Worm (Caenorhabditis elegans) whole organism, early embryonic: ENCODE data around the gene F36H12.10.
"Not testable (repeated sequence)": the region's sequence is repeated elsewhere in the genome, so short reads cannot be mapped to it uniquely, and the experiment has no call there.

Experiments used
- B0310.2 ChIP-seq: sonication (generic microtip); optimal IDR thresholded peaks from 2 replicates; lab custom pipeline; 2016; ENCODE audit warnings: mild to moderate bottlenecking, missing genetic modification characterization, missing compliant biosample characterization
- F13C5.2 ChIP-seq: sonication (generic microtip); optimal IDR thresholded peaks from 2 replicates; lab custom pipeline; 2017; ENCODE audit warnings: mild to moderate bottlenecking, missing genetic modification characterization, inconsistent platforms, missing compliant biosample characterization
- aly-1 ChIP-seq: sonication (generic microtip); optimal IDR thresholded peaks from 2 replicates; lab custom pipeline; 2016; ENCODE audit warnings: missing genetic modification characterization, missing compliant biosample characterization
- ama-1 ChIP-seq: fragments of 150-350 bp; optimal IDR thresholded peaks from 2 replicates; lab custom pipeline; 2014
- ceh-13 ChIP-seq: fragments of 200-800 bp; sonication (Bioruptor generic); optimal IDR thresholded peaks from 2 replicates; lab custom pipeline; 2018; ENCODE audit warnings: mild to moderate bottlenecking, missing genetic modification characterization, missing compliant biosample characterization
- ceh-36 ChIP-seq: sonication (generic microtip); optimal IDR thresholded peaks from 2 replicates; lab custom pipeline; 2016; ENCODE audit warnings: missing genetic modification characterization, inconsistent platforms, missing compliant biosample characterization
- ets-7 ChIP-seq: sonication (generic microtip); optimal IDR thresholded peaks from 2 replicates; lab custom pipeline; 2016; ENCODE audit warnings: missing genotype, missing genetic modification characterization, missing compliant biosample characterization
- flt-1 ChIP-seq: fragments of 200-800 bp; sonication (Bioruptor generic); IDR thresholded peaks from 2 replicates; pipeline ENCODE4 v1.3.6; 2022; ENCODE audit warnings: missing genetic modification characterization, missing compliant biosample characterization
- hmbx-1 ChIP-seq: sonication (generic microtip); optimal IDR thresholded peaks from 2 replicates; lab custom pipeline; 2016; ENCODE audit warnings: mild to moderate bottlenecking, missing genetic modification characterization, missing compliant biosample characterization
- hmg-4 ChIP-seq: fragments of 200-800 bp; sonication (Bioruptor generic); optimal IDR thresholded peaks from 2 replicates; lab custom pipeline; 2018; ENCODE audit warnings: mild to moderate bottlenecking, missing genetic modification characterization, missing compliant biosample characterization
- hnd-1 ChIP-seq: sonication (generic microtip); optimal IDR thresholded peaks from 2 replicates; lab custom pipeline; 2016; ENCODE audit warnings: missing genetic modification characterization, missing compliant biosample characterization
- pes-1 ChIP-seq: fragments of 200-800 bp; sonication (Bioruptor generic); IDR thresholded peaks from 2 replicates; pipeline ENCODE4 v1.3.6; 2022; ENCODE audit warnings: missing genetic modification reagents, missing genetic modification characterization, missing compliant biosample characterization
- scrt-1 ChIP-seq: fragments of 200-800 bp; sonication (Bioruptor generic); IDR thresholded peaks from 2 replicates; pipeline ENCODE4 v1.3.6; 2022; ENCODE audit warnings: missing genetic modification characterization, missing compliant biosample characterization
- sea-1 ChIP-seq: fragments of 200-800 bp; sonication (Bioruptor generic); conservative IDR thresholded peaks from 2 replicates; pipeline ENCODE4 v1.3.6; 2022; ENCODE audit warnings: missing genetic modification characterization, missing compliant biosample characterization
- tbx-11 ChIP-seq: fragments of 200-800 bp; sonication (Bioruptor generic); IDR thresholded peaks from 2 replicates; pipeline ENCODE4 v1.3.6; 2022; ENCODE audit warnings: missing genetic modification characterization, missing compliant biosample characterization
- tbx-37 ChIP-seq: fragments of 200-800 bp; sonication (Bioruptor generic); conservative IDR thresholded peaks from 2 replicates; pipeline ENCODE4 v1.3.6; 2022; ENCODE audit warnings: missing genetic modification reagents, missing genetic modification characterization, missing compliant biosample characterization
- tra-4 ChIP-seq: sonication (generic microtip); optimal IDR thresholded peaks from 2 replicates; lab custom pipeline; 2017; ENCODE audit warnings: missing genetic modification characterization, missing compliant biosample characterization

The F36H12.10 gene

DNA sequence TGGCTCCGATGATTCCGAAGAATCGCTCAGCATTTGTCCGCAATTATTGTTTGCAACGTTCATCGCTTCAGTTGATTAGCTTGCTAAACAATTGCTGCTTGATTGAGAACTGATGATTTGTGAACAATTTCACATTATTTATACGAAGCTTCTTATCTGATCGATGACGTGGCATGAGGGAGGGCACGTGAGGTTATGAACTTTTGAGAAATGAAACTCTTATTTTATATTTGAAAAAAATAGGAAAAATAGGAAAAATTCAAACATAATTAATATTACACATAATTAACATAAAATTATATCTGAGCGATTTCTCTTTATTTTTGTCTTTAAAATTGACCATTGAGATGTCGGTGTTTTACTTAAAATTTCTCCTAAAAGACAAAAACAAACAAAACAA, at the start of gene F36H12.10:
Gene F36H12.10, minus strand, starts transcription at position 101 of the 400 bp plus-strand sequence.
- not testable (repeated sequence) for TF ChIP-seq flt-1 (GFP tag; lab: Robert Waterston, UW); tbx-11 (GFP tag; lab: Robert Waterston, UW); tra-4 (tag; lab: Kevin White, UChicago)

DNA sequence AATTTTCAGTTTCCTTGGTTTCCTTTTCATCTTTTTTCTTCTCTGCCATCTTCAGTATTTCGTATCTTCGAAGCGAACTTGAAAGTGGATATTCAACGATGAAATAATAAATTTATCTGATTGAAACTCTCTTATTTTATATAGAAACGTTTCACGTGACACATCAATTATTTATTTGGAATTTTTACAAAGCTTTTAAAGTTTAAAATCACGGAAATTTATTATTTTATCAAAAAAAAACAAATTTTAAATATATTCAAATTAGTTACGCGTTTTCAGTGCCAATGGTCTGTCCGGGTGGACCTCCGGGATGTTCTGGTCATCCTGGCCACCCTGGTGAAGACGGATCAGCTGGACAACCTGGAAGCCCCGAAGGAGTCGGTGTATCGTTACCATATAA, 48.5 kb upstream of the F36H12.10 start, which contains the start of gene ZK354.7:
Gene ZK354.7, minus strand, starts transcription at position 101 of the 400 bp plus-strand sequence.
- no peak for TF ChIP-seq ama-1
- no peak for TF ChIP-seq tbx-37 (GFP tag; lab: Robert Waterston, UW)
- TF ChIP-seq aly-1 (tag; lab: Kevin White, UChicago): no peak
- TF ChIP-seq hmg-4 (GFP tag; lab: Kevin White, UChicago): no peak
- no peak for TF ChIP-seq scrt-1 (GFP tag; lab: Robert Waterston, UW)
- no peak for TF ChIP-seq hmbx-1
- TF ChIP-seq pes-1 (GFP tag; lab: Robert Waterston, UW): no peak
- no peak for TF ChIP-seq hnd-1 (tag; lab: Kevin White, UChicago)
- no peak for TF ChIP-seq tra-4 (tag; lab: Kevin White, UChicago)
- TF ChIP-seq B0310.2 (tag; lab: Kevin White, UChicago): no peak

DNA sequence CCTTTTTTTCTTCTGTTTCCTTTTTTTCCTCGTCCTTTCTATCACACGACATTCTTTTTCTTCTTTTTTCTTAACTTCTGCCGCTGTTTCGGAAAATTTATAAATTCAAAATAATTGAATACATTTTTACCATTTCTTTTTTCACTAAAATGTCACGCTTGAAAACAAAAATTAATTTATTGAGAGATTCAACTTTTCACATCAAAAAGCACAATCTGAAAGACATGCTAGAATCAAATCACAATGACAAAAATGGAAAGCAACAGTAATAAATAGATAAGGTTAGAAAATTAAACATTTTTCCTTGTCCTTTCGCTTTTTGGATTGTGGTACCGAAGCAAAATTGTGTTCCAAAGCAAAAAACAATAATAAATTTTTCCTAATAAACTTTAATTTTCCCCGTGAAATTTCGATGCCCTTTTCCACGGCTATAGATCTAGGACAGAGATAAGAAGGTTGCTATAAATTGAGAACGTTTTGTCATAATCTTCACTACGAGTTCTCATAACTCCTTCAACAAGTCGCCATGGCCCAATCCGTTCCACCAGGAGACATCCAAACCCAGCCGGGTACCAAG, 42.9 kb upstream of the F36H12.10 start, which contains the start of the genes ZK354.6 and msp-113:
Gene ZK354.6, minus strand, starts transcription at position 101 of the 577 bp plus-strand sequence.
Gene msp-113, plus strand, starts transcription at position 527 of the 577 bp plus-strand sequence.
- TF ChIP-seq F13C5.2 (tag; lab: Kevin White, UChicago) (no peak), aly-1 (tag; lab: Kevin White, UChicago) (no peak), flt-1 (GFP tag; lab: Robert Waterston, UW) (no peak), tbx-11 (GFP tag; lab: Robert Waterston, UW) (no peak), ceh-36 (tag; lab: Kevin White, UChicago) (no peak), hmbx-1 (no peak), scrt-1 (GFP tag; lab: Robert Waterston, UW) (no peak), B0310.2 (tag; lab: Kevin White, UChicago) (no peak), pes-1 (GFP tag; lab: Robert Waterston, UW) (no peak), ets-7 (no peak), ama-1 (no peak), tra-4 (tag; lab: Kevin White, UChicago) (no peak), tbx-37 (GFP tag; lab: Robert Waterston, UW) (no peak), sea-1 (no peak)

DNA sequence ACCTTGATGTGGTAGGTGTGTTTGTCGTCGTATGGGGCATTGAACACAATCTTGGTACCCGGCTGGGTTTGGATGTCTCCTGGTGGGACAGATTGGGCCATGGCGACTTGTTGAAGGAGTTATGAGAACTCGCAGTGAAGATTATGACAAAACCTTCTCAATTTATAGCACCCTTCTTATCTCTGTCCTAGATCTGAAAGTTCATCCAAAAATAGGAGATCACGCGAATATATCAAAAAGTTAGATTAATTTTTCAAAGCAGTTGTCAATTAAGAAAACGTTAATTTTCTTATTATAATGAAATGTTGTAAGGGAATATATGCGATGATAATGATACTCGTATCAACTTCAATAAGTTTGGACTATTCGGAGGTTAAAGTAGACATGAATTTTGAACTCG, 40.7 kb upstream of the F36H12.10 start, which contains the start of gene msp-51:
Gene msp-51, minus strand, starts transcription at position 101 of the 400 bp plus-strand sequence.
- TF ChIP-seq F13C5.2 (tag; lab: Kevin White, UChicago); aly-1 (tag; lab: Kevin White, UChicago); hmg-4 (GFP tag; lab: Kevin White, UChicago): not testable (repeated sequence)

DNA sequence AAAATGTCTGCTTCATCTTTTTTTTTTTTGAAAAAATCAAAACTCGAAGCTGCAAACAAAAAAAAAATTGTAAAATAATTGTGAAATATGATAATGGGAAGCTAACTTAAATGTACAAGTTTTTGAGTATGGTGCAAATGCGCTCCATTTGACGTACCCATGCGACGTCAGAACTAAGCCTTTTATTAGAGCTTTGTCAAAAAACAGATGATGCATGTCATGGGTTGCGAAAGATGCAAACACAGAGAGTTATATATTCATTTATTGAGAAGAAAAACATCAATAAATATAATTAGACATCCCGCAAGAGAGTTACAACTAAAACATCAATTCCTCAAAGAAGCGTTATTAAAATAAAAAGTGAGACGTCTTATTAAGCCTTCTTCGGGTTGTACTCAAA, 39.9 kb upstream of the F36H12.10 start:
- TF ChIP-seq tbx-11 (GFP tag; lab: Robert Waterston, UW) (no peak), sea-1 (no peak), aly-1 (tag; lab: Kevin White, UChicago) (no peak), flt-1 (GFP tag; lab: Robert Waterston, UW) (no peak), B0310.2 (tag; lab: Kevin White, UChicago) (no peak), ama-1 (no peak), hmg-4 (GFP tag; lab: Kevin White, UChicago) (no peak), tra-4 (tag; lab: Kevin White, UChicago) (no peak), ceh-13 (GFP tag; lab: Kevin White, UChicago) (no peak), pes-1 (GFP tag; lab: Robert Waterston, UW) (no peak), tbx-37 (GFP tag; lab: Robert Waterston, UW) (no peak), hnd-1 (tag; lab: Kevin White, UChicago) (no peak)

DNA sequence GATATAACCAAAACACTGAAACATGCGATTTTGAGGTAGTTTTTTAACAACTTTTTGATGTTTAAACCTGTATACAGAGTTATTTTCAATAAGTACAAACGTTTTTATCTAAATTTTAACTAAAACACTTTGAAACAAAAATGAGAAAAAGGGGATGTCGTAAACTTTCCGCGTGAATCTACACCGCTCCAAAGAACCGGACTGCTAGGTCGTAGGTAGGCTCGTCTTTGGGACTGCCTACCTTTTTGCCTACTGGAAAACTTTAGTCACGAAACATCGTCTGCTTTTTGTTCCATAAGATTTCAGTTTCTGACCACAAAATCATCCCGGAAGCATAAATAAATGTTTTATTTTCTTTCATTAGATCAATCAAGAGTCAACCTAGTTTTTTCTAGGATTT, 36.6 kb upstream of the F36H12.10 start:
- no peak for TF ChIP-seq flt-1 (GFP tag; lab: Robert Waterston, UW)
- no peak for TF ChIP-seq aly-1 (tag; lab: Kevin White, UChicago)
- no peak for TF ChIP-seq hmbx-1
- TF ChIP-seq ceh-36 (tag; lab: Kevin White, UChicago): no peak
- no peak for TF ChIP-seq tbx-37 (GFP tag; lab: Robert Waterston, UW)
- no peak for TF ChIP-seq tbx-11 (GFP tag; lab: Robert Waterston, UW)
- no peak for TF ChIP-seq pes-1 (GFP tag; lab: Robert Waterston, UW)
- TF ChIP-seq ama-1: no peak
- TF ChIP-seq hnd-1 (tag; lab: Kevin White, UChicago): no peak
- TF ChIP-seq hmg-4 (GFP tag; lab: Kevin White, UChicago): no peak
- no peak for TF ChIP-seq tra-4 (tag; lab: Kevin White, UChicago)
- TF ChIP-seq scrt-1 (GFP tag; lab: Robert Waterston, UW): no peak
- no peak for TF ChIP-seq sea-1
- no peak for TF ChIP-seq F13C5.2 (tag; lab: Kevin White, UChicago)

DNA sequence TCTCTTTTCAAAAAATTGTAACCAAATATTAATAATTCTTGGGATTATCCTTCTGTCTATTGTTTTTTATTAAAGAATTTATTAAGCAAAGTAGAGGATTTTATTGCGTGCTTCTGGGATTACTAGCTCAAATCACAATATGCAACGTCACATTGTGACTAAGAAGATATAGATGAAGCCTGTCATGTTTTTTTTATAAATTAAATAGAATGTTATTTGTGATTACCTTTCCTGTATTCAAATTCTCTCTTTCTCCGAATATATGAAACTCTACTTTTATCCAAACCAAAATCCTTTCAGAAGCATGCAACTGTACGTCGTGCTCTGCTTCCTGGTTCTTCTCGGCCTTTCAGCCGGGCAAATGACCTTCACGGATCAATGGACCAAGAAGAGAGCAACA, 36.0 kb upstream of the F36H12.10 start, which contains the start of gene nlp-47:
Gene nlp-47, plus strand, starts transcription at position 301 of the 400 bp plus-strand sequence.
- TF ChIP-seq ceh-13 (GFP tag; lab: Kevin White, UChicago) (no peak), pes-1 (GFP tag; lab: Robert Waterston, UW) (no peak), B0310.2 (tag; lab: Kevin White, UChicago) (no peak), aly-1 (tag; lab: Kevin White, UChicago) (no peak), ets-7 (no peak), ama-1 (no peak), tbx-11 (GFP tag; lab: Robert Waterston, UW) (no peak), hnd-1 (tag; lab: Kevin White, UChicago) (no peak), scrt-1 (GFP tag; lab: Robert Waterston, UW) (no peak), flt-1 (GFP tag; lab: Robert Waterston, UW) (no peak), tbx-37 (GFP tag; lab: Robert Waterston, UW) (no peak)
